Worm (Caenorhabditis elegans) whole organism, midembryonic: ENCODE data around the gene tasp-1.

Experiments used
- T22C8.4 ChIP-seq: fragments of 200-800 bp; sonication (Bioruptor generic); IDR thresholded peaks from 2 replicates; pipeline ENCODE4 v1.3.6; 2022; ENCODE audit warnings: missing genetic modification characterization, missing compliant biosample characterization
- cog-1 ChIP-seq: sonication (generic microtip); optimal IDR thresholded peaks from 2 replicates; lab custom pipeline; 2016; ENCODE audit warnings: missing genetic modification characterization, missing compliant biosample characterization
- flt-1 ChIP-seq: fragments of 200-800 bp; sonication (Bioruptor generic); IDR thresholded peaks from 2 replicates; pipeline ENCODE4 v1.3.6; 2022; ENCODE audit warnings: missing genetic modification characterization, missing compliant biosample characterization
- klf-2 ChIP-seq: fragments of 200-800 bp; sonication (Bioruptor generic); conservative IDR thresholded peaks from 2 replicates; pipeline ENCODE4 v1.3.6; 2022; ENCODE audit warnings: missing genetic modification reagents, missing genetic modification characterization, missing compliant biosample characterization
- med-1 ChIP-seq: sonication (generic microtip); optimal IDR thresholded peaks from 2 replicates; lab custom pipeline; 2017; ENCODE audit warnings: missing genetic modification characterization, mild to moderate bottlenecking, missing compliant biosample characterization, antibody characterized with exemption, missing genetic modification reagents; ENCODE audit not compliant: insufficient read depth
- ref-1 ChIP-seq: fragments of 200-800 bp; sonication (Bioruptor generic); conservative IDR thresholded peaks from 2 replicates; pipeline ENCODE4 v1.3.6; 2022; ENCODE audit warnings: missing genetic modification reagents, missing genetic modification characterization, missing compliant biosample characterization
- tab-1 ChIP-seq: fragments of 200-800 bp; sonication (Bioruptor generic); IDR thresholded peaks from 2 replicates; pipeline ENCODE4 v1.3.6; 2022; ENCODE audit warnings: missing genetic modification characterization, missing compliant biosample characterization
- ztf-23 ChIP-seq: fragments of 200-800 bp; sonication (Bioruptor generic); IDR thresholded peaks from 2 replicates; pipeline ENCODE4 v1.3.6; 2022; ENCODE audit warnings: missing genetic modification reagents, missing genetic modification characterization, missing compliant biosample characterization
- ztf-29 ChIP-seq: fragments of 200-800 bp; sonication (Bioruptor generic); IDR thresholded peaks from 2 replicates; pipeline ENCODE4 v1.3.6; 2022; ENCODE audit warnings: missing genetic modification reagents, missing genetic modification characterization, missing compliant biosample characterization

The tasp-1 gene

DNA sequence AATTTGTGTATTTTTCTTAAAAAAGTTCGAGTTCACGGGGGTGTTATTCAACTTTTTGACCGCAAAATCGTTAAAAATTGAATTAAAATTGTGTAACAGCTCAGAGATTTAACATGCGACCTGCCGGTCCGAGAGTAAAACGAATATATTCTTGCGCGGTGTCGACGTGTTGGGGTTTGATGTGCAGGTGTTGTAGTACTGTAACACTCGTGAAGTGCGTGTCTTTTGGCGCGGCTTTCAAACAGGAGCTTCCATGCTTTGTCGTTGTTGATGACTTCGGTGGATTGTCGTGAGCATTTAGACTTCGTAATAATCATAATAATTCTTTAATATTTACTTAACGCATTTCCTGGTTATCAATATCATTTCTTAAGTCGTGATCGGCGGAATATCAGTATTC lies 28.6 kb upstream of the tasp-1 start, which contains the start of gene tat-3:
tat-3 (minus strand) TSS at position 196 of the 400 bp plus-strand sequence.
- TF ChIP-seq tab-1 (GFP tag; lab: Robert Waterston, UW): no peak

DNA sequence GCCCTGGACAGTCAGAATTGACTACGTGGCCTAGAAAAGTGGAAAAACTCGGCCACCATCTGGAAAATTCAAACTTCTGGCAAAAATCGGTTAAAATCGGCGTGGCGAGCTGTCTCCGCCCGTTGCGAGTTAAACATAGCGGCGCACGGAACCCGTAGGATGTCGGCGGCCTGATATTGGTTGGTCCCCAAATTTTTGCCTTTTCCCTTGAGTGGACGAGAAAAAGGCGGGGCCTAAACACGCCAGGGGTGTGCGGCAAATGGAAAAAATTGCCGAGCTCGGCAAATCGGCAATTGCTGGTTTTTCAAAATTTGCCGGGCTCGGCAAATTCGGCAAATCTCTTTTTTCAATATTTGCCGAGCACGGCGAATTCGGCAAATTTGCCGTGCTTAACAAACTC lies 25.8 kb upstream of the tasp-1 start:
- no peak for TF ChIP-seq tab-1 (GFP tag; lab: Robert Waterston, UW)
- TF ChIP-seq med-1 (GFP tag; lab: Kevin White, UChicago): no peak
- TF ChIP-seq T22C8.4 (GFP tag; lab: Robert Waterston, UW): no peak
- TF ChIP-seq ztf-23 (GFP tag; lab: Robert Waterston, UW): no peak
- no peak for TF ChIP-seq ztf-29 (GFP tag; lab: Robert Waterston, UW)
- no peak for TF ChIP-seq flt-1 (GFP tag; lab: Robert Waterston, UW)
- no peak for TF ChIP-seq klf-2 (GFP tag; lab: Robert Waterston, UW)
- TF ChIP-seq cog-1: no peak
- no peak for TF ChIP-seq ref-1 (GFP tag; lab: Robert Waterston, UW)

DNA sequence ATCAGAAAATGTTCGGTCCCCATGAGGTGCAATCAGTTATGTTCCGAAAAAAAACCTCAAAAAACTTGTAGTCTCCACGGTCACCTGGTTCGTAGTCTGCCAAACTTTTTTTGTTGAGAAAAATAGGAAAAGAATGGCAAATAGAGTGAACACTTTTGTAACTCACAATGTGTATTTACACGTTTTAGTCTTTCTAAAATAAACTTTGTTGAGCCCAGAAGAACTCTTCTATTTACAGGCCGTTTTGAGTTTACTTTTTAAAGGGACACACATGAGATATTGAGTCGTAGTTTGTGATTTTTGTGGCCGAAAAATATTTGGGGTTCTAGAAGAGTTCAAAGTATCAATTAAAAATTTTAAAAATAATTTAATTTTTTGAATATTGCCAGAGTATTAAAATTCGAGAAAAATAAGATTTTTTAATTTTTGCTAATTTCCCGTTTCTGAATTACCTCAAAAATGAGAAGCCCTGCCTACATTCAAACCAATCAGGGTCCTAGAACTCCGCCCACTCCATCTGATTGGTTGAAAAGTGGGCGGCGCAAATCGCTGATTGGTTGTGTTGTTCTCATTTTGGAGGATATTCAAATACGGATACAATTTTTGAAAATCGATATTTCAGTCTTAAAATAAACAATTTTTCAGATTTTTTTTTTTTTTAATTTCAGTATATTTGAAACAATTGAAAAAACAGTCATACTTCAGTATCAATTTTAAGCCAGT lies 24.4 kb upstream of the tasp-1 start:
- no peak for TF ChIP-seq med-1 (GFP tag; lab: Kevin White, UChicago)
- no peak for TF ChIP-seq ztf-29 (GFP tag; lab: Robert Waterston, UW)
- no peak for TF ChIP-seq cog-1

DNA sequence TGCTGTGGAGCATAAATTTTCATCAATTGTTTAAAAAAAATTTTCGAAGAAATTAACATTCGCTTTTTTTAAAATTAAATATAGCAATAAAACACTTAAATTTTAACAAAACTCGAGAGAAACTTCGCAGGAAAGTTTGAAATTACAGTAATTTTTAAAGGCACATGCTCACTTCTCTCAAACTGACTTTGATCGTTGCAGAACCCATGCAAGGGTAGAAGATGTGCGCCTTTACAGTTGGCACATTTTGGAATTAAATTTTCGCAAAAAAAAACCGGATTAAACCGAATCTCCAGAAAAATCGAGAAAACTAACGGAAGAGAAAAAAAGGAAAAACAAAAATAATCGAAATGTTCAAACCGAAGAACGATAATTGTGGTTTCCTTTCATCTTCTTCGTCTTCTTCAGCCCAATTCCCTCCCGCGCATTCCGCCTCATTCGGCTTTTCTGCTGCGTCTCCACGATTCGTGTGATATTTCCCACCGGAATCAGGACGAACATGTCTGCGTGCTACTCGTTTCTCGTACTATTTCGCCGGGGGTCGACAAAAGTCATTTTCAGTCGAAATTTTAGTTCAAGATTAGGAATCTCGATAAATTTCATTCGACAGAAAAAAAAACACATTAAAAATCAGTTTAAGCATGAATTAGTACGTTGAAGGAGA lies 22.7 kb upstream of the tasp-1 start:
- TF ChIP-seq ztf-29 (GFP tag; lab: Robert Waterston, UW) (no peak), klf-2 (GFP tag; lab: Robert Waterston, UW) (no peak), flt-1 (GFP tag; lab: Robert Waterston, UW) (no peak), tab-1 (GFP tag; lab: Robert Waterston, UW) (no peak), ref-1 (GFP tag; lab: Robert Waterston, UW) (no peak)

- TF ChIP-seq flt-1 (GFP tag; lab: Robert Waterston, UW): no peak
- TF ChIP-seq ztf-23 (GFP tag; lab: Robert Waterston, UW): no peak
- no peak for TF ChIP-seq klf-2 (GFP tag; lab: Robert Waterston, UW)
These were observed 21.0 kb upstream of the tasp-1 start for ce11 chrIII:10738081-10738480.

ce11 chrIII:10739455-10739854 lies 19.7 kb upstream of the tasp-1 start, which contains the start of gene smap-1:
Gene smap-1, minus strand, starts transcription at chrIII:10739792.
- TF ChIP-seq klf-2 (GFP tag; lab: Robert Waterston, UW) (no peak), med-1 (GFP tag; lab: Kevin White, UChicago) (no peak), ztf-29 (GFP tag; lab: Robert Waterston, UW) (no peak), T22C8.4 (GFP tag; lab: Robert Waterston, UW) (no peak), tab-1 (GFP tag; lab: Robert Waterston, UW) (no peak), ref-1 (GFP tag; lab: Robert Waterston, UW) (no peak), cog-1 (no peak), ztf-23 (GFP tag; lab: Robert Waterston, UW) (no peak), flt-1 (GFP tag; lab: Robert Waterston, UW) (no peak)

ce11 chrIII:10739902-10740301 lies 19.2 kb upstream of the tasp-1 start:
- TF ChIP-seq klf-2 (GFP tag; lab: Robert Waterston, UW) (no peak), T22C8.4 (GFP tag; lab: Robert Waterston, UW) (no peak), cog-1 (no peak), tab-1 (GFP tag; lab: Robert Waterston, UW) (no peak), ztf-23 (GFP tag; lab: Robert Waterston, UW) (peak; percentile 83), med-1 (GFP tag; lab: Kevin White, UChicago) (no peak), flt-1 (GFP tag; lab: Robert Waterston, UW) (0 out of 2 replicates have a peak, but pooled peaks have one; percentile 51), ztf-29 (GFP tag; lab: Robert Waterston, UW) (no peak), ref-1 (GFP tag; lab: Robert Waterston, UW) (no peak)

- TF ChIP-seq klf-2 (GFP tag; lab: Robert Waterston, UW) (no peak), tab-1 (GFP tag; lab: Robert Waterston, UW) (no peak), ztf-23 (GFP tag; lab: Robert Waterston, UW) (no peak), flt-1 (GFP tag; lab: Robert Waterston, UW) (no peak), cog-1 (no peak), med-1 (GFP tag; lab: Kevin White, UChicago) (no peak), ztf-29 (GFP tag; lab: Robert Waterston, UW) (no peak), T22C8.4 (GFP tag; lab: Robert Waterston, UW) (no peak), ref-1 (GFP tag; lab: Robert Waterston, UW) (no peak)
These were observed 18.6 kb upstream of the tasp-1 start, which contains the start of gene K01G5.8 for ce11 chrIII:10740518-10740917. Gene K01G5.8, minus strand, starts transcription at chrIII:10740772.

DNA sequence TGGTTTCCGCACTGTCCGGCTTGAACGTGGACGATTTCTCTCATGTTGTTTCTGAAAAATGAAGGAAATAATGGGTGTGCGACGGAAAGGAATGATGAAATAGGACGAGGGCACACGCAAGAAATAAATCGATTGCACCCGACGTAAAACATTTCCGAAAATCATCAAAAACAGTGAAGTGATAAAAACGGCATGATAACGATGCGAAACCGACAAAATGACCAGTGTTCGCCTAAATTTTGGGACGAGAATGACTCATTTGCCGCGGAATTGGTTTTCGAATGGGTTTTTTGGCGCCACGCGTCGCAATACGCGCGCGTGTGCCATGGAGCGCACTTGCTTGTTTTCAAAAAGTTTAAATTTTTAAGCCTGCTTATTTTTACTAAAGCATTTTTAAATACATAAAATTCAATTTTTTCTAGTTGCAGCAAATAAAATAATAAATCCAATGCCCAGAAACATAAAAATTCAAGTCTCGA lies 16.7 kb upstream of the tasp-1 start, which contains the start of the genes tbb-1 and rib-2:
tbb-1 (minus strand) TSS at position 51 of the 479 bp plus-strand sequence.
rib-2 (plus strand) TSS at position 429 of the 479 bp plus-strand sequence.
- TF ChIP-seq ztf-23 (GFP tag; lab: Robert Waterston, UW) (peak; percentile 97), flt-1 (GFP tag; lab: Robert Waterston, UW) (no peak)
